Worm (Caenorhabditis elegans) whole organism, L4/young adult: ENCODE results near the gene C13F10.1.

Experiments
- W03F9.2 ChIP-seq: fragments of 150-350 bp; optimal IDR thresholded peaks from 2 replicates; lab custom pipeline; 2014; ENCODE audit warnings: missing biosample characterization, missing genetic modification characterization
- dao-5 ChIP-seq: sonication (generic microtip); optimal IDR thresholded peaks from 2 replicates; lab custom pipeline; 2016; ENCODE audit warnings: missing genotype, missing genetic modification characterization, moderate library complexity, missing compliant biosample characterization

DNA sequence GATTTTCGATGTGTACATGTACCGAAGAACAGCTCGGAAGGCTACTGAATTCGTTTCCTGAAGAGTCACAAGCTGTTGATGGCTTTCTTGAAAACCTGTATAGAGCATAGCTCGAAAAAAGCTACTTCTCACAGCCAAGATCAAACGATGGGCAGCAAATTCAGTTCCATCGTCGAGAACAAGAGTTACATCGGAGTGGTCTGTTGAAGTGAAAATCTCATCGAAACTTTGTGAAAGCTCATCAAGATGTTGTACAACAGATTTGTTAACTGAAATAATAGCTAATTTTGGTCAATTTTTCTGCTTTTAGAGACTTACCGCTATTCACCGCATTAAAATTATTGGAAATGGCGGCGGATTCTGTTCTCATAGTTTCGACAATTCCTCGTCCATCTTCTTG is 12.8 kb downstream of the C13F10.1 start:
- TF ChIP-seq dao-5: no peak
- no peak for TF ChIP-seq W03F9.2 (tag; lab: Kevin White, UChicago)
